Worm (Caenorhabditis elegans): ENCODE data around the gene bmk-1.

- TF ChIP-seq klf-2 (GFP tag; conservative IDR thresholded peaks at IDR 0.05), result no peak
- no peak for TF ChIP-seq ztf-23 (GFP tag; IDR thresholded peaks at IDR 0.05)
- peak; percentile 34 for TF ChIP-seq cog-1 (tag; optimal IDR thresholded peaks at IDR 0.05)
Measured at ce11 chrV:14498204-14498603, 41.4 kb upstream of the bmk-1 start.
